Fruit fly (Drosophila melanogaster) whole organism: Measurements from ENCODE around the gene CG15882.

Experiments used
- Dll ChIP-seq: fragments of >200 bp; optimal IDR thresholded peaks from 2 replicates; lab custom pipeline; 2017
- pan ChIP-seq: fragments of >200 bp; optimal IDR thresholded peaks from 2 replicates; lab custom pipeline; 2017
- psq ChIP-seq: fragments of >200 bp; optimal IDR thresholded peaks from 2 replicates; lab custom pipeline; 2017
- usp ChIP-seq: fragments of >200 bp; optimal IDR thresholded peaks from 2 replicates; lab custom pipeline; 2017; ENCODE audit warnings: missing biosample characterization, missing genetic modification characterization, mixed read lengths

DNA sequence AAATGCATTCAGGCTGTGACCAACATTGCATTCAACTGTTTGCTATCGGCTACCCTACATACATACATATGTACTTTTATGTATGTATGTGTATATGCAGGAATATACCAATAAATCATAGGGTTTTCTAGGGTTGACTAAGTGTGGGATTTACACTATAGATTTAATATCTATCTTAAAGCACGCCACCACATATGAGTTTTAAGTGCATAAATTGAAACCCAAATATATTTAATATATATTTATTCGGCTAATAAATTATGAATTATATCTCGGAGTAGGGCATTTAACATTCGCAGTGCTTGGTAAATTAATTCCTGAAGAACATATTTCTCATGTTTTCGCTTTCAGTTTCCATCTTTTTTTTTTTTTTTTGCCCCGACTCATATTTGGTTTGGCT, 35.8 kb upstream of the CG15882 start:
- no peak for TF ChIP-seq psq (lab: Kevin White, UChicago)
- no peak for TF ChIP-seq Dll (lab: Kevin White, UChicago)
- no peak for TF ChIP-seq pan (lab: Kevin White, UChicago)
- no peak for TF ChIP-seq usp
